Worm (Caenorhabditis elegans): ENCODE measurements around the gene C02F12.8.

ce11 chrX:3673584-3674108 lies 19.4 kb downstream of the C02F12.8 start, which contains the start of gene ceh-63:
- TF ChIP-seq fos-1 (tag; optimal IDR thresholded peaks at IDR 0.05), result no peak
- TF ChIP-seq mep-1 (tag; optimal IDR thresholded peaks at IDR 0.05), result no peak
- no peak for TF ChIP-seq unc-62 (GFP tag; optimal IDR thresholded peaks at IDR 0.05)
